Worm (Caenorhabditis elegans): ENCODE results near the gene cdc-48.2.

cdc-48.2 gene

ce11 chrII:8106921-8107695, 31.2 kb upstream of the cdc-48.2 start, which contains the start of the genes chst-1 and C41C4.9 (continued):
- no peak for TF ChIP-seq hlh-17 (GFP tag; optimal IDR thresholded peaks at IDR 0.05; ENCODE audit: borderline replicate concordance)
- TF ChIP-seq nhr-28 (tag; optimal IDR thresholded peaks at IDR 0.05): no peak
- no peak for TF ChIP-seq zag-1 (tag; optimal IDR thresholded peaks at IDR 0.05)
- no peak for TF ChIP-seq grh-1 (GFP tag; IDR thresholded peaks at IDR 0.05)
- TF ChIP-seq elt-3 (tag; optimal IDR thresholded peaks at IDR 0.05): peak in 2 of 6 experiments; percentile 34 to 48
- TF ChIP-seq lin-15B (tag; optimal IDR thresholded peaks at IDR 0.05): no peak
- TF ChIP-seq egl-27 (tag; optimal IDR thresholded peaks at IDR 0.05): peak in 1 of 2 experiments; percentile 35
- TF ChIP-seq unc-62 (GFP tag; optimal IDR thresholded peaks at IDR 0.05): no peak
- peak; percentile 37 for TF ChIP-seq aly-2 (tag; optimal IDR thresholded peaks at IDR 0.05)
- no peak for TF ChIP-seq sptf-1 (tag; optimal IDR thresholded peaks at IDR 0.05)
- TF ChIP-seq nhr-11 (tag; optimal IDR thresholded peaks at IDR 0.05): no peak
- peak; percentile 29 for TF ChIP-seq snpc-4 (tag; optimal IDR thresholded peaks at IDR 0.05)
- TF ChIP-seq unc-130 (tag; optimal IDR thresholded peaks at IDR 0.05): peak; percentile 55
- no peak for TF ChIP-seq efl-3 (GFP tag; optimal IDR thresholded peaks at IDR 0.05)
- peak; percentile 61 for TF ChIP-seq snu-23 (GFP tag; optimal IDR thresholded peaks at IDR 0.05)
- peak; percentile 17 for TF ChIP-seq lin-13 (GFP tag; optimal IDR thresholded peaks at IDR 0.05)
- TF ChIP-seq lsy-2 (tag; optimal IDR thresholded peaks at IDR 0.05): peak; percentile 57 to 77
- no peak for TF ChIP-seq ama-1 (optimal IDR thresholded peaks at IDR 0.05)
- TF ChIP-seq lin-39 (tag; optimal IDR thresholded peaks at IDR 0.05): no peak
- no peak for TF ChIP-seq aha-1 (tag; optimal IDR thresholded peaks at IDR 0.05)
- TF ChIP-seq ces-1 (GFP tag; optimal IDR thresholded peaks at IDR 0.05): no peak
- TF ChIP-seq nhr-85 (tag): peak; percentile 78
- TF ChIP-seq nhr-90 (tag; optimal IDR thresholded peaks at IDR 0.05; ENCODE audit: poor library complexity): peak; percentile 78
- TF ChIP-seq unc-30 (tag; optimal IDR thresholded peaks at IDR 0.05): no peak
- no peak for TF ChIP-seq ets-5 (GFP tag; IDR thresholded peaks at IDR 0.05)
- TF ChIP-seq mab-9 (GFP tag; IDR thresholded peaks at IDR 0.05): no peak
- peak; percentile 70 for TF ChIP-seq nhr-47 (tag; optimal IDR thresholded peaks at IDR 0.05)
- TF ChIP-seq efl-1 (optimal IDR thresholded peaks at IDR 0.05): peak; percentile 50 to 51
- TF ChIP-seq efl-1 (GFP tag; optimal IDR thresholded peaks at IDR 0.05 in 1 of 2): peak; percentile 20 to 96
- no peak for TF ChIP-seq hlh-4 (tag; optimal IDR thresholded peaks at IDR 0.05)
- no peak for TF ChIP-seq unc-86 (tag; optimal IDR thresholded peaks at IDR 0.05)
- TF ChIP-seq nhr-71 (tag; optimal IDR thresholded peaks at IDR 0.05): peak; percentile 74
- TF ChIP-seq xbp-1 (tag; optimal IDR thresholded peaks at IDR 0.05): peak; percentile 20
- no peak for TF ChIP-seq fkh-10 (GFP tag; optimal IDR thresholded peaks at IDR 0.05)
- TF ChIP-seq isw-1 (GFP tag; IDR thresholded peaks at IDR 0.05): no peak
- TF ChIP-seq jun-1 (tag; optimal IDR thresholded peaks at IDR 0.05): peak; percentile 38
- TF ChIP-seq lin-35 (GFP tag; optimal IDR thresholded peaks at IDR 0.05): peak; percentile 29 to 84
- TF ChIP-seq pag-3 (tag; optimal IDR thresholded peaks at IDR 0.05; ENCODE audit: borderline replicate concordance, insufficient read depth): no peak
- no peak for TF ChIP-seq fkh-8 (tag; optimal IDR thresholded peaks at IDR 0.05)
- peak; percentile 34 for TF ChIP-seq lin-14 (GFP tag; optimal IDR thresholded peaks at IDR 0.05)
- no peak for TF ChIP-seq zip-4 (GFP tag; optimal IDR thresholded peaks at IDR 0.05)
- TF ChIP-seq alr-1 (tag; optimal IDR thresholded peaks at IDR 0.05; ENCODE audit: borderline replicate concordance): no peak
- no peak for TF ChIP-seq tbx-2 (tag; optimal IDR thresholded peaks at IDR 0.05)
- TF ChIP-seq ceh-63 (GFP tag; optimal IDR thresholded peaks at IDR 0.05): no peak
- no peak for TF ChIP-seq F16B12.6 (tag; optimal IDR thresholded peaks at IDR 0.05)
- peak in 1 of 3 experiments; percentile 19 for TF ChIP-seq ceh-82 (tag; optimal IDR thresholded peaks at IDR 0.05)
- TF ChIP-seq Y116A8C.19 (tag; optimal IDR thresholded peaks at IDR 0.05; ENCODE audit: borderline replicate concordance): no peak
- TF ChIP-seq vab-15 (tag; optimal IDR thresholded peaks at IDR 0.05): peak; percentile 57
- TF ChIP-seq pax-3 (tag; optimal IDR thresholded peaks at IDR 0.05): no peak
- TF ChIP-seq hpl-2 (GFP tag; optimal IDR thresholded peaks at IDR 0.05): no peak
- no peak for TF ChIP-seq sup-37 (GFP tag; optimal IDR thresholded peaks at IDR 0.05)
- TF ChIP-seq C04F5.9 (tag; optimal IDR thresholded peaks at IDR 0.05): no peak

Data from whole organism, L1 larva.